Worm (Caenorhabditis elegans) whole organism, mixed stage, embryonic: ENCODE data around the gene abu-1.

ENCODE experiments used
- bed-3 ChIP-seq: fragments of 200-800 bp; sonication (Bioruptor generic); optimal IDR thresholded peaks from 3 replicates; lab custom pipeline; 2018; ENCODE audit warnings: mild to moderate bottlenecking, missing genetic modification characterization, moderate library complexity, missing compliant biosample characterization
- ceh-43 ChIP-seq: fragments of 200-800 bp; sonication (Bioruptor generic); optimal IDR thresholded peaks from 2 replicates; lab custom pipeline; 2018; ENCODE audit warnings: mild to moderate bottlenecking, missing genetic modification characterization, moderate library complexity, missing compliant biosample characterization
- cnd-1 ChIP-seq: fragments of 200-800 bp; sonication (Bioruptor generic); optimal IDR thresholded peaks from 2 replicates; lab custom pipeline; 2018; ENCODE audit warnings: mild to moderate bottlenecking, missing genetic modification characterization, missing compliant biosample characterization
- elt-1 ChIP-seq: sonication (generic microtip); optimal IDR thresholded peaks from 2 replicates; lab custom pipeline; 2017; ENCODE audit warnings: missing genetic modification characterization, mild to moderate bottlenecking, missing compliant biosample characterization, antibody characterized with exemption, moderate library complexity, borderline replicate concordance; ENCODE audit not compliant: insufficient read depth
- hlh-1 ChIP-seq: fragments of 150-350 bp; optimal IDR thresholded peaks from 2 replicates; lab custom pipeline; 2014; ENCODE audit warnings: missing biosample characterization, missing genetic modification reagents, missing genetic modification characterization
- lin-13 ChIP-seq: fragments of 150-350 bp; optimal IDR thresholded peaks from 2 replicates; lab custom pipeline; 2014; ENCODE audit warnings: missing biosample characterization, missing genetic modification characterization
- mab-5 ChIP-seq: fragments of 150-350 bp; optimal IDR thresholded peaks from 2 replicates; lab custom pipeline; 2014; ENCODE audit warnings: missing biosample characterization, missing genetic modification characterization
- nhr-237 ChIP-seq: fragments of 150-350 bp; optimal IDR thresholded peaks from 2 replicates; lab custom pipeline; 2014; ENCODE audit warnings: missing biosample characterization, missing genetic modification characterization
- nhr-28 ChIP-seq: fragments of 150-350 bp; optimal IDR thresholded peaks from 2 replicates; lab custom pipeline; 2014; ENCODE audit warnings: missing biosample characterization, missing genetic modification characterization
- sem-2 ChIP-seq: fragments of 200-800 bp; sonication (Bioruptor generic); optimal IDR thresholded peaks from 2 replicates; lab custom pipeline; 2018; ENCODE audit warnings: mild to moderate bottlenecking, missing genetic modification characterization, missing compliant biosample characterization
- tbx-8 ChIP-seq: fragments of 200-800 bp; sonication (Bioruptor generic); optimal IDR thresholded peaks from 2 replicates; lab custom pipeline; 2018; ENCODE audit warnings: mild to moderate bottlenecking, missing genetic modification characterization, moderate library complexity, missing compliant biosample characterization
- unc-62 ChIP-seq: fragments of 150-350 bp; optimal IDR thresholded peaks from 2 replicates; lab custom pipeline; 2014; ENCODE audit warnings: missing biosample characterization, missing genetic modification reagents, missing genetic modification characterization
- zip-8 ChIP-seq: fragments of 150-350 bp; optimal IDR thresholded peaks from 2 replicates; lab custom pipeline; 2014; ENCODE audit warnings: missing biosample characterization, missing genetic modification characterization
- ztf-11 ChIP-seq: fragments of 150-350 bp; optimal IDR thresholded peaks from 2 replicates; lab custom pipeline; 2014; ENCODE audit warnings: missing biosample characterization, missing genetic modification characterization

DNA sequence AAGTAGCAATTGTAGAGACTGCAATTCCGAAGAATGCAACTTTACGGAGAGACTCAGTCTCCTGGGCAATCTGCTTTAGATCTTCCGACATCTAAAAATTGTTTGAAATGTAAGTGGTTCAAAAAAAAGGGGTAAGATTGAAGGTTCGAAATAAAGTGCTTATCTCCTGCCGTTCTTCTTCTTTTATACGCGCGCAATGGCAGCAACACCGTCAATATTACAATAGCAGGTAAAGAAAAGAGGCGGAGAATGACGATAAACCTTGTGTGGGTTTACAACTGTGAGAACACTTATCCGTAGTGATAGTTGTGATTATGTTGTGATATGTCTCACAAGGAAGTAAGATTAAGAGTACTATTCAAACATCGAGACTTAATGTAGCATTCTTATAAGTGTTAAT lies 40.2 kb upstream of the abu-1 start, which contains the start of gene col-13:
- TF ChIP-seq mab-5 (tag; lab: Kevin White, UChicago) = no peak
- TF ChIP-seq ztf-11 (tag; lab: Kevin White, UChicago) = no peak
- no peak for TF ChIP-seq hlh-1 (tag; lab: Kevin White, UChicago)
- TF ChIP-seq bed-3 (GFP tag; lab: Kevin White, UChicago) = no peak
- TF ChIP-seq nhr-28 (tag; lab: Kevin White, UChicago) = no peak
- no peak for TF ChIP-seq unc-62 (GFP tag; lab: Kevin White, UChicago)
- no peak for TF ChIP-seq zip-8
- no peak for TF ChIP-seq elt-1
- TF ChIP-seq cnd-1 (tag; lab: Kevin White, UChicago) = no peak
- no peak for TF ChIP-seq lin-13 (tag; lab: Kevin White, UChicago)
- no peak for TF ChIP-seq ceh-43 (GFP tag; lab: Kevin White, UChicago)
- TF ChIP-seq sem-2 (GFP tag; lab: Kevin White, UChicago) = no peak
- no peak for TF ChIP-seq tbx-8 (GFP tag; lab: Kevin White, UChicago)
- no peak for TF ChIP-seq nhr-237
